Worm (Caenorhabditis elegans) whole organism, L3 larva: ENCODE results near the gene F42F12.11.

Experiments used
- R02D3.7 ChIP-seq: fragments of 150-350 bp; optimal IDR thresholded peaks from 2 replicates; lab custom pipeline; 2014; ENCODE audit warnings: missing biosample characterization, missing genetic modification characterization
- ceh-16 ChIP-seq: sonication (generic microtip); optimal IDR thresholded peaks from 2 replicates; lab custom pipeline; 2017; ENCODE audit warnings: missing biosample characterization, missing genetic modification characterization
- daf-12 ChIP-seq: fragments of 150-350 bp; optimal IDR thresholded peaks from 2 replicates; lab custom pipeline; 2014; ENCODE audit warnings: missing biosample characterization, missing genetic modification reagents, missing genetic modification characterization
- hmg-11 ChIP-seq: sonication (generic microtip); optimal IDR thresholded peaks from 2 replicates; lab custom pipeline; 2016; ENCODE audit warnings: missing genetic modification characterization, missing compliant biosample characterization
- nhr-12 ChIP-seq: fragments of 150-350 bp; optimal IDR thresholded peaks from 2 replicates; lab custom pipeline; 2014; ENCODE audit warnings: missing biosample characterization, missing genetic modification characterization
- nhr-237 ChIP-seq: fragments of 150-350 bp; optimal IDR thresholded peaks from 2 replicates; lab custom pipeline; 2014; ENCODE audit warnings: missing biosample characterization, missing genetic modification characterization
- skn-1 ChIP-seq: fragments of 150-350 bp; optimal IDR thresholded peaks from 2 replicates; lab custom pipeline; 2014; ENCODE audit warnings: missing biosample characterization, missing genetic modification characterization
- tbx-2 ChIP-seq: sonication (generic microtip); optimal IDR thresholded peaks from 2 replicates; lab custom pipeline; 2016; ENCODE audit warnings: mild to moderate bottlenecking, missing genetic modification characterization, missing compliant biosample characterization
- unc-62 ChIP-seq: fragments of 150-350 bp; sonication (generic microtip); optimal IDR thresholded peaks from 4 replicates; lab custom pipeline; 2014; ENCODE audit warnings: missing biosample characterization, missing genetic modification reagents, missing genetic modification characterization
- ztf-4 ChIP-seq: fragments of 150-350 bp; optimal IDR thresholded peaks from 2 replicates; lab custom pipeline; 2014; ENCODE audit warnings: missing biosample characterization, missing genetic modification characterization

- peak; percentile 30 for TF ChIP-seq ztf-4 (tag; lab: Kevin White, UChicago)
- no peak for TF ChIP-seq ceh-16
- no peak for TF ChIP-seq nhr-12 (tag; lab: Kevin White, UChicago)
- TF ChIP-seq nhr-237 (tag; lab: Kevin White, UChicago), result no peak
- peak; percentile 79 for TF ChIP-seq skn-1 (tag; lab: Kevin White, UChicago)
- peak; percentile 96 for TF ChIP-seq hmg-11 (tag; lab: Kevin White, UChicago)
- TF ChIP-seq unc-62 (GFP tag; lab: Kevin White, UChicago), result peak; percentile 20
- peak; percentile 59 for TF ChIP-seq R02D3.7 (tag; lab: Kevin White, UChicago)
- peak; percentile 91 for TF ChIP-seq tbx-2 (tag; lab: Kevin White, UChicago)
- no peak for TF ChIP-seq daf-12
Measured at ce11 chrX:12393786-12394308, 47.0 kb downstream of the F42F12.11 start, which contains the start of gene F17E5.2.
